Worm (Caenorhabditis elegans) whole organism, L3 larva: ENCODE measurements around the gene aakb-1.

Experiments used
- R02D3.7 ChIP-seq: fragments of 150-350 bp; optimal IDR thresholded peaks from 2 replicates; lab custom pipeline; 2014; ENCODE audit warnings: missing biosample characterization, missing genetic modification characterization
- ceh-28 ChIP-seq: fragments of 150-350 bp; optimal IDR thresholded peaks from 2 replicates; lab custom pipeline; 2014; ENCODE audit warnings: missing biosample characterization, missing genetic modification reagents, missing genetic modification characterization
- ceh-82 ChIP-seq: fragments of 150-350 bp; optimal IDR thresholded peaks from 2 replicates; lab custom pipeline; 2014; ENCODE audit warnings: missing biosample characterization, missing genetic modification characterization
- ceh-9 ChIP-seq: sonication (generic microtip); optimal IDR thresholded peaks from 2 replicates; lab custom pipeline; 2018; ENCODE audit warnings: missing biosample characterization, missing genetic modification characterization
- daf-12 ChIP-seq: fragments of 150-350 bp; optimal IDR thresholded peaks from 2 replicates; lab custom pipeline; 2014; ENCODE audit warnings: missing biosample characterization, missing genetic modification reagents, missing genetic modification characterization
- egl-27 ChIP-seq: sonication (generic microtip); optimal IDR thresholded peaks from 4 replicates; lab custom pipeline; 2017; ENCODE audit warnings: missing biosample characterization, missing genetic modification reagents, missing genetic modification characterization
- elt-1 ChIP-seq: fragments of 150-350 bp; optimal IDR thresholded peaks from 2 replicates; lab custom pipeline; 2014; ENCODE audit warnings: missing biosample characterization, missing genetic modification characterization
- elt-2 ChIP-seq: sonication (generic microtip); optimal IDR thresholded peaks from 2 replicates; lab custom pipeline; 2016; ENCODE audit warnings: missing genetic modification reagents, mild to moderate bottlenecking, missing genetic modification characterization, missing compliant biosample characterization
- elt-3 ChIP-seq, 3 experiments: fragments of 150-350 bp in 1 of 3; sonication (generic microtip) in 2 of 3; optimal IDR thresholded peaks; 2 replicates in 2 of 3; 4 replicates in 1 of 3; lab custom pipeline; 2014 to 2017; ENCODE audit warnings: missing biosample characterization in 3 of 3, missing genetic modification characterization in 3 of 3
- eor-1 ChIP-seq, 2 experiments: fragments of 150-350 bp; optimal IDR thresholded peaks; 2 replicates each; lab custom pipeline; 2014 to 2018; ENCODE audit warnings: missing biosample characterization in 2 of 2, missing genetic modification characterization in 2 of 2
- hmg-11 ChIP-seq: sonication (generic microtip); optimal IDR thresholded peaks from 2 replicates; lab custom pipeline; 2016; ENCODE audit warnings: missing genetic modification characterization, missing compliant biosample characterization
- jun-1 ChIP-seq: fragments of 150-350 bp; optimal IDR thresholded peaks from 2 replicates; lab custom pipeline; 2014; ENCODE audit warnings: missing biosample characterization, missing genetic modification reagents, missing genetic modification characterization
- lin-39 ChIP-seq: fragments of 150-350 bp; optimal IDR thresholded peaks from 2 replicates; lab custom pipeline; 2018; ENCODE audit warnings: missing biosample characterization, missing genetic modification reagents, missing genetic modification characterization
- lsy-12 ChIP-seq: sonication (generic microtip); optimal IDR thresholded peaks from 2 replicates; lab custom pipeline; 2016; ENCODE audit warnings: mild to moderate bottlenecking, missing genetic modification characterization, missing compliant biosample characterization
- mdl-1 ChIP-seq: fragments of 150-350 bp; optimal IDR thresholded peaks from 2 replicates; lab custom pipeline; 2014; ENCODE audit warnings: missing biosample characterization, missing genetic modification characterization
- mml-1 ChIP-seq: fragments of 150-350 bp; sonication (generic microtip); optimal IDR thresholded peaks from 3 replicates; lab custom pipeline; 2014; ENCODE audit warnings: missing biosample characterization, missing genetic modification characterization
- nfya-1 ChIP-seq: sonication (generic microtip); optimal IDR thresholded peaks from 2 replicates; lab custom pipeline; 2017; ENCODE audit warnings: missing genetic modification characterization, mild to moderate bottlenecking, missing compliant biosample characterization, antibody characterized with exemption, moderate library complexity; ENCODE audit not compliant: insufficient read depth
- nhr-11 ChIP-seq: fragments of 150-350 bp; optimal IDR thresholded peaks from 2 replicates; lab custom pipeline; 2014; ENCODE audit warnings: missing biosample characterization, missing genetic modification characterization
- nhr-23 ChIP-seq: fragments of 150-350 bp; optimal IDR thresholded peaks from 2 replicates; lab custom pipeline; 2014; ENCODE audit warnings: missing biosample characterization, missing genetic modification reagents, missing genetic modification characterization
- nhr-25 ChIP-seq: sonication (generic microtip); optimal IDR thresholded peaks from 2 replicates; lab custom pipeline; 2017; ENCODE audit warnings: missing biosample characterization, missing genetic modification characterization
- nhr-28 ChIP-seq: fragments of 150-350 bp; optimal IDR thresholded peaks from 2 replicates; lab custom pipeline; 2014; ENCODE audit warnings: missing biosample characterization, missing genetic modification characterization
- nhr-43 ChIP-seq: sonication (generic microtip); optimal IDR thresholded peaks from 2 replicates; lab custom pipeline; 2016; ENCODE audit warnings: mild to moderate bottlenecking, missing genetic modification characterization, missing compliant biosample characterization; ENCODE audit not compliant: poor library complexity, severe bottlenecking
- nhr-77 ChIP-seq: fragments of 150-350 bp; optimal IDR thresholded peaks from 2 replicates; lab custom pipeline; 2014; ENCODE audit warnings: missing biosample characterization, missing genetic modification characterization
- pha-4 ChIP-seq: fragments of 150-350 bp; optimal IDR thresholded peaks from 2 replicates; lab custom pipeline; 2014; ENCODE audit warnings: missing biosample characterization, missing genetic modification reagents, missing genetic modification characterization
- pqm-1 ChIP-seq: fragments of 150-350 bp; optimal IDR thresholded peaks from 2 replicates; lab custom pipeline; 2017; ENCODE audit warnings: missing biosample characterization, missing genetic modification characterization, inconsistent platforms
- sea-2 ChIP-seq: fragments of 150-350 bp; sonication (generic microtip); optimal IDR thresholded peaks from 4 replicates; lab custom pipeline; 2014; ENCODE audit warnings: missing biosample characterization, missing genetic modification reagents, missing genetic modification characterization
- skn-1 ChIP-seq: fragments of 150-350 bp; optimal IDR thresholded peaks from 2 replicates; lab custom pipeline; 2014; ENCODE audit warnings: missing biosample characterization, missing genetic modification characterization
- tbx-2 ChIP-seq: sonication (generic microtip); optimal IDR thresholded peaks from 2 replicates; lab custom pipeline; 2016; ENCODE audit warnings: mild to moderate bottlenecking, missing genetic modification characterization, missing compliant biosample characterization
- unc-39 ChIP-seq: sonication (generic microtip); optimal IDR thresholded peaks from 4 replicates; lab custom pipeline; 2017; ENCODE audit warnings: missing biosample characterization, missing genetic modification characterization
- unc-62 ChIP-seq: fragments of 150-350 bp; sonication (generic microtip); optimal IDR thresholded peaks from 4 replicates; lab custom pipeline; 2014; ENCODE audit warnings: missing biosample characterization, missing genetic modification reagents, missing genetic modification characterization
- ztf-11 ChIP-seq: fragments of 150-350 bp; optimal IDR thresholded peaks from 2 replicates; lab custom pipeline; 2014; ENCODE audit warnings: missing biosample characterization, missing genetic modification characterization
- ztf-4 ChIP-seq: fragments of 150-350 bp; optimal IDR thresholded peaks from 2 replicates; lab custom pipeline; 2014; ENCODE audit warnings: missing biosample characterization, missing genetic modification characterization

Gene aakb-1

DNA sequence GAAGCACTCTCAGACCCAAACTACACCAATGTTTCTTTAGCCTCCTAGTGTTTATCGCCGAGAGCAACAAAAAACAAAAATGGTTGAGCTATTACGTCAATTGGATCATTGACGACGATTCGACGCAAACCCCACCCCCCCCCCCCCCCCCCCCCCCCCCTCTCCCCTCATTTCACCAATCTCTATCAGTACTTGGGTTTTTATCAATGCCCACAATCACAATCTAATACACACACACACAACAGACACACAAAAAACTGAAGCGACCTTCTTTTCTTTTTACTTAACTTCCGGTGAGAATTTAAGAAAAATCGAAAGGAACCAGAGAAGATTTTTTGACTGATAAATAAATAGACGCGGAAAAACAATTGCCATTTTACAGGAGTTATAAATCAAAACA is 19.9 kb downstream of the aakb-1 start:
- TF ChIP-seq elt-2 (tag; lab: Kevin White, UChicago), result peak; percentile 61
- TF ChIP-seq daf-12 (tag; lab: Kevin White, UChicago), result no peak
- TF ChIP-seq, all 47 proteins: peak for 1

DNA sequence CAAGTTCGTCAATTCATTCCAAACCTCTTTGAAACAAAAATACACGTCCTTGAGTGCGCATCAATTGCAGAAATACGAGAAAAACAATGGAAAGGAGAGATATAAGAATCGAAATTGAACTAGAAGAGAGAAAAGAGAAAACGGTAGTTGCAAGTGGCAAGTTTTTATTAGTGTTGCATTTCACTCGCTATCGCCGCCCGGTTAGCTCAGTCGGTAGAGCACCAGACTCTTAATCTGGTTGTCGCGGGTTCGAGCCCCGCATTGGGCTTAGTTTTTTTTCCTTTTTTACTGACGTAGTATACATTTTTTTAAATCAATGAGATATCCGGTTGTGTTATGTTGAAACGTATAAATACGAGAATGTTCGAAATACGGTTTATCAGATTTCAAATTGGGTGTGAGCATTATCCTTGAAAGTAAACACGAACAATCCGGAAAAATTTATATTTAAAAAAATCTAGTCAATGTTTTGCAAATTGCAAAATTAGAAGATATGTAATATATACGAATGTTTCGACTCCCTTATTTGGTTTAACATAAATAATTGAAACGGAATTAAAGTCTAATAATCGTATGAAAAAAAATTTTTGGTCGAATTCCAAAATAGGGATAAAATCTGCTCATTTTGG is 26.0 kb downstream of the aakb-1 start:
- TF ChIP-seq nhr-43 (peak; percentile 80), egl-27 (tag; lab: Kevin White, UChicago) (no peak), hmg-11 (tag; lab: Kevin White, UChicago) (peak; percentile 10), R02D3.7 (tag; lab: Kevin White, UChicago) (no peak), tbx-2 (tag; lab: Kevin White, UChicago) (peak; percentile 11), unc-62 (GFP tag; lab: Kevin White, UChicago) (no peak), nhr-28 (tag; lab: Kevin White, UChicago) (no peak), elt-3 (tag; optimal IDR thresholded peaks at IDR 0.05; lab: Kevin White, UChicago) (no peak), unc-39 (tag; lab: Kevin White, UChicago) (no peak), jun-1 (tag; lab: Kevin White, UChicago) (no peak), sea-2 (no peak), ceh-28 (tag; lab: Kevin White, UChicago) (no peak), nfya-1 (tag; lab: Kevin White, UChicago) (peak; percentile 35), ceh-82 (tag; lab: Kevin White, UChicago) (no peak), nhr-77 (tag; lab: Kevin White, UChicago) (no peak), elt-2 (tag; lab: Kevin White, UChicago) (peak; percentile 13)
- TF ChIP-seq, all 47 proteins: peak for 5

DNA sequence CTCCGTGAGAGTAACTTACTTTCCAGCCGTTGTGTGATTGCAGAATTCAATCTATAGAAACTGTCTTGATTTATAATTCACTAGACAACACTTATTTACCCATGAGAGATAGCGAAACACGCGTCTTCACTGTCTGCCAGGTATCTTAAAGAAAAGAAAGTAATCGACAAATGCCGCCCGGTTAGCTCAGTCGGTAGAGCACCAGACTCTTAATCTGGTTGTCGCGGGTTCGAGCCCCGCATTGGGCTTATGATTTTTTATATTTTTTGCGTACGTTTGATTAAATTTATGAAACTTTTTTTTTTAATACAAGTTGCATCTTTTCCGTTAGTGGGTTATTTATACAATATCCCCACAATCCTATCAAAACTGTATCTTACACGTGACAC is 26.5 kb downstream of the aakb-1 start:
- peak; percentile 20 for TF ChIP-seq elt-2 (tag; lab: Kevin White, UChicago)
- peak; percentile 26 for TF ChIP-seq pha-4 (tag; lab: Kevin White, UChicago)
- no peak for TF ChIP-seq lsy-12 (tag; lab: Kevin White, UChicago)
- TF ChIP-seq, all 47 proteins: peak for 2

DNA sequence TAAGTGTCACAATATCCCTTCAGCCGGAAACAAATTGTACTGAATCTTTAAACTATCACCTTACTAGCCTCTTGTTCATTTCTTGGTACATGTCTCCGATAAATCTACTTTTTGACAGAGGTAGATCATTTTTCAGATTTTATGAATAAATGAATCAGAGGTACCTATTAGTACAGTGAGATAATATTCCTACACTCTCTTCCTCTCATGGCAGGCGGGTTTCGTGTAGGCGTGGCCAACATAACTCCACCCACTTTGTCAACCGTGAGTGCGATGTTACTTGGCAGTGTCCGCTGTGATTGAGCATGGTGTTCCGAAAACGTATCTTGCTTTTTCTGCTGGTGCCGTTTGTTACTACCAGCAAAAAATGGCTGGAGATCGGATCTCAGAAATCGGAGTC is 29.7 kb downstream of the aakb-1 start, which contains the start of gene F55F3.4:
TSS of gene F55F3.4 (plus strand) at position 301 of the 400 bp plus-strand sequence.
- TF ChIP-seq sea-2 (no peak), R02D3.7 (tag; lab: Kevin White, UChicago) (no peak), ztf-4 (tag; lab: Kevin White, UChicago) (no peak)

DNA sequence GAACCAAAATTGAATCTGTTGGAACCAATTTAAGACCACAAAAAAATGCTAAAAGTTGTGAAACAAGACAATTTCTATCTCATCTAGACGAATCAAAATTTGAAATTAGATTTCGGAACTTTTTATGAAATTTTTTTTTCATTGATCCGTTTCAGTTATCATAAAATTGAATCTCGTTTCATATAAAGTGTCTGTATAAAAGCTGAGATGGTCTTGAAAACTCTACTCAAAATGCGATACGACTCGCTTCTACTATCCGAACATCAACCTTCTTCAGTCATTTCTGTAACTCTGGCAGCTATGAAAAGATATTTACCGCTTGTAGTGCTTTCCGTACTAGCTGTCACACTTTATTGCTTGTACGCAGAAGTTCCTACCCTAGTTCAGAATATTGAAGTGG is 35.0 kb downstream of the aakb-1 start, which contains the start of gene ZK1086.3:
TSS of gene ZK1086.3 (plus strand) at position 301 of the 400 bp plus-strand sequence.
- TF ChIP-seq eor-1 (tag; optimal IDR thresholded peaks at IDR 0.05; lab: Kevin White, UChicago), result no peak
- TF ChIP-seq nhr-25, result no peak
- no peak for TF ChIP-seq elt-3 (tag; optimal IDR thresholded peaks at IDR 0.05; lab: Kevin White, UChicago)
- TF ChIP-seq tbx-2 (tag; lab: Kevin White, UChicago), result no peak
- no peak for TF ChIP-seq elt-1 (tag; lab: Kevin White, UChicago)
- no peak for TF ChIP-seq nhr-28 (tag; lab: Kevin White, UChicago)
- no peak for TF ChIP-seq mml-1 (tag; lab: Kevin White, UChicago)
- TF ChIP-seq ceh-28 (tag; lab: Kevin White, UChicago), result no peak

DNA sequence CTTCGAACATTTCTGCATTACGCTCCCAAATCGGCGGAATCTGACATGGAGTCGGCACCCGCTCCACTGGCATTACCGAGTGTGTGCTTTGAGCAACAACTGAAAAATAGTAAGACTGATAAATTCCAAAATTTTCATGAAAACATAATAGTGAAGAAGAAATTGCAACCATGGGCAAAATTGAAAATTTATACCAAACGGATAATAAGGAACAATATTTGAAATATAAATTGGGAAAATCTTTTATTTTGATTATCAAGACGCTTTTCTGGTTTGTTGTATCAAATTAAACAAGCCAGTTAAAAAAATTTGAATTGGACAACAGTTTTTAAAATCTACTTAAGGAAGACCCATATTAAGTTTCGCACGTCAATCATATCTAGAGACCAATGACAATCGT is 38.0 kb downstream of the aakb-1 start, which contains the start of gene ZK1086.2:
TSS of gene ZK1086.2 (minus strand) at position 101 of the 400 bp plus-strand sequence.
- no peak for TF ChIP-seq nhr-11 (tag; lab: Kevin White, UChicago)
- TF ChIP-seq nhr-28 (tag; lab: Kevin White, UChicago), result no peak
- TF ChIP-seq nhr-23, result no peak
- TF ChIP-seq mdl-1, result no peak
- TF ChIP-seq ceh-9 (tag; lab: Kevin White, UChicago), result no peak
- no peak for TF ChIP-seq hmg-11 (tag; lab: Kevin White, UChicago)

DNA sequence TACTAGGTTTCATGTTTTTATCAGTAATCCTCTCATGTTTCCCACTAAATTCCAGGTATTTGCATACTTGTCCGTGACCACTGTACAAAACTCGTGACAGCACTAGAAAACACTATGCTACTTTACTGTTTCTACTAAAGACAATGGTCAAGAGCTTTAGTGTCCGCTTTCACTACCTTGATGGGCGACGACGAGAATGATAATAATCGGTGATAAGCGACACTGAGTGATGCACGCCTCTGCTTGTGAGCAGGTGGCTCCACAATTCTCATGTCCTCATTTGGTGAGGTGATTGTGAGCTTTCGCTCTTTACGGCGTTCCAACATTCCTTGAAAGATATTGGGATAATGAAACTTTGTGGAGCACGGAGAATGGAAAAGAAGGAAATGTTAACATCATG is 47.7 kb downstream of the aakb-1 start:
- TF ChIP-seq tbx-2 (tag; lab: Kevin White, UChicago) (no peak), pha-4 (tag; lab: Kevin White, UChicago) (peak; percentile 2), unc-39 (tag; lab: Kevin White, UChicago) (no peak), pqm-1 (tag; lab: Kevin White, UChicago) (peak; percentile 72), skn-1 (tag; lab: Kevin White, UChicago) (peak; percentile 10), elt-2 (tag; lab: Kevin White, UChicago) (peak; percentile 71), nfya-1 (tag; lab: Kevin White, UChicago) (no peak), elt-3 (tag; optimal IDR thresholded peaks at IDR 0.05; lab: Kevin White, UChicago) (no peak), lin-39 (tag; lab: Kevin White, UChicago) (no peak), eor-1 (tag; optimal IDR thresholded peaks at IDR 0.05; lab: Kevin White, UChicago) (no peak), sea-2 (no peak), ztf-11 (tag; lab: Kevin White, UChicago) (no peak)
